Fruit fly (Drosophila melanogaster) whole organism, prepupa: ENCODE measurements around the gene betaCOP.

ENCODE experiments used
- Blimp-1 ChIP-seq: fragments of 200-800 bp; sonication (Bioruptor generic); optimal IDR thresholded peaks from 3 replicates; lab custom pipeline; 2017; ENCODE audit warnings: missing biosample characterization, missing genetic modification characterization, mild to moderate bottlenecking, moderate library complexity, missing genetic modification reagents
- CG11762 ChIP-seq: fragments of 200-800 bp; sonication (Bioruptor generic); optimal IDR thresholded peaks from 3 replicates; lab custom pipeline; 2016; ENCODE audit warnings: missing biosample characterization, missing genetic modification characterization; ENCODE audit not compliant: insufficient read depth
- CG11902 ChIP-seq: fragments of 200-800 bp; sonication (Bioruptor generic); optimal IDR thresholded peaks from 3 replicates; lab custom pipeline; 2016; ENCODE audit warnings: missing biosample characterization, missing genetic modification characterization
- CG15336 ChIP-seq: fragments of 200-800 bp; sonication (Bioruptor generic); IDR thresholded peaks from 2 replicates; pipeline ENCODE4 v1.3.6; 2022; ENCODE audit warnings: missing biosample characterization, missing genetic modification characterization
- CG1621 ChIP-seq: fragments of 200-800 bp; sonication (Bioruptor generic); optimal IDR thresholded peaks from 3 replicates; lab custom pipeline; 2018; ENCODE audit warnings: missing biosample characterization, mild to moderate bottlenecking, missing genetic modification characterization
- CG16779 ChIP-seq: fragments of 200-800 bp; sonication (Bioruptor generic); optimal IDR thresholded peaks from 3 replicates; lab custom pipeline; 2017; ENCODE audit warnings: missing biosample characterization, mild to moderate bottlenecking, missing genetic modification characterization
- CG3032 ChIP-seq: fragments of 200-800 bp; optimal IDR thresholded peaks from 2 replicates; lab custom pipeline; 2019; ENCODE audit warnings: missing biosample characterization, mild to moderate bottlenecking, missing genetic modification characterization, moderate library complexity
- CG31627 ChIP-seq: fragments of 200-800 bp; sonication (Bioruptor generic); optimal IDR thresholded peaks from 3 replicates; lab custom pipeline; 2016; ENCODE audit warnings: missing biosample characterization, missing genetic modification characterization
- CG34406 ChIP-seq: fragments of 200-800 bp; sonication (Bioruptor generic); optimal IDR thresholded peaks from 3 replicates; lab custom pipeline; 2016; ENCODE audit warnings: missing biosample characterization, missing genetic modification characterization
- CG3919 ChIP-seq: fragments of 200-800 bp; sonication (Bioruptor generic); optimal IDR thresholded peaks from 3 replicates; lab custom pipeline; 2016; ENCODE audit warnings: missing biosample characterization, missing genetic modification characterization
- CG4318 ChIP-seq: fragments of 200-800 bp; sonication (Bioruptor generic); optimal IDR thresholded peaks from 3 replicates; lab custom pipeline; 2017; ENCODE audit warnings: missing biosample characterization, mild to moderate bottlenecking, missing genetic modification characterization
- CG6163 ChIP-seq: fragments of 200-800 bp; sonication (Bioruptor generic); IDR thresholded peaks from 3 replicates; pipeline ENCODE4 v1.3.6; 2022; ENCODE audit warnings: missing biosample characterization, missing genetic modification characterization
- CG6276 ChIP-seq: fragments of 200-800 bp; sonication (Bioruptor generic); optimal IDR thresholded peaks from 2 replicates; lab custom pipeline; 2017; ENCODE audit warnings: missing biosample characterization, mild to moderate bottlenecking, missing genetic modification characterization
- CG6792 ChIP-seq: fragments of 200-800 bp; sonication (Bioruptor generic); optimal IDR thresholded peaks from 3 replicates; lab custom pipeline; 2016; ENCODE audit warnings: missing biosample characterization, missing genetic modification characterization
- CG6808 ChIP-seq: fragments of 200-800 bp; sonication (Bioruptor generic); optimal IDR thresholded peaks from 3 replicates; lab custom pipeline; 2017; ENCODE audit warnings: missing biosample characterization, missing genetic modification characterization, mild to moderate bottlenecking, moderate library complexity, missing genetic modification reagents
- CG8119 ChIP-seq: fragments of 200-800 bp; sonication (Bioruptor generic); IDR thresholded peaks from 3 replicates; pipeline ENCODE4 v1.3.6; 2022; ENCODE audit warnings: missing biosample characterization, missing genetic modification characterization
- CG8319 ChIP-seq: fragments of 200-800 bp; sonication (Bioruptor generic); optimal IDR thresholded peaks from 3 replicates; lab custom pipeline; 2016; ENCODE audit warnings: missing biosample characterization, missing genetic modification characterization
- CG8632 ChIP-seq: fragments of 200-800 bp; sonication (Bioruptor generic); optimal IDR thresholded peaks from 3 replicates; lab custom pipeline; 2016; ENCODE audit warnings: missing biosample characterization, missing genetic modification characterization
- CG9139 ChIP-seq: fragments of 200-800 bp; sonication (Bioruptor generic); optimal IDR thresholded peaks from 3 replicates; lab custom pipeline; 2017; ENCODE audit warnings: missing biosample characterization, mild to moderate bottlenecking, missing genetic modification characterization
- Eip75B ChIP-seq: fragments of 200-800 bp; sonication (Bioruptor generic); optimal IDR thresholded peaks from 3 replicates; lab custom pipeline; 2016; ENCODE audit warnings: missing biosample characterization, missing genetic modification characterization
- Ets21C ChIP-seq: fragments of 200-800 bp; sonication (Bioruptor generic); optimal IDR thresholded peaks from 3 replicates; lab custom pipeline; 2016; ENCODE audit warnings: missing biosample characterization, missing genetic modification characterization
- Ets96B ChIP-seq: fragments of 200-800 bp; optimal IDR thresholded peaks from 2 replicates; lab custom pipeline; 2019; ENCODE audit warnings: missing biosample characterization, mild to moderate bottlenecking, missing genetic modification characterization, moderate library complexity
- Gug ChIP-seq: fragments of 200-800 bp; sonication (Bioruptor generic); IDR thresholded peaks from 2 replicates; pipeline ENCODE4 v1.3.6; 2022; ENCODE audit warnings: missing biosample characterization, missing genetic modification characterization
- Lpt ChIP-seq: fragments of 200-800 bp; sonication (Bioruptor generic); optimal IDR thresholded peaks from 3 replicates; lab custom pipeline; 2016; ENCODE audit warnings: missing biosample characterization, missing genetic modification characterization
- Met ChIP-seq: fragments of 200-800 bp; sonication (Bioruptor generic); optimal IDR thresholded peaks from 3 replicates; lab custom pipeline; 2016; ENCODE audit warnings: missing biosample characterization, missing genetic modification characterization
- Smox ChIP-seq: fragments of 200-800 bp; sonication (Bioruptor generic); optimal IDR thresholded peaks from 3 replicates; lab custom pipeline; 2016; ENCODE audit warnings: missing biosample characterization, missing genetic modification characterization
- Sox102F ChIP-seq: fragments of 200-800 bp; sonication (Bioruptor generic); optimal IDR thresholded peaks from 2 replicates; lab custom pipeline; 2016; ENCODE audit warnings: missing biosample characterization, mild to moderate bottlenecking, missing genetic modification characterization
- Sox14 ChIP-seq: fragments of 200-800 bp; sonication (Bioruptor generic); optimal IDR thresholded peaks from 3 replicates; lab custom pipeline; 2016; ENCODE audit warnings: missing biosample characterization, missing genetic modification characterization
- Sox15 ChIP-seq: fragments of 200-800 bp; sonication (Bioruptor generic); optimal IDR thresholded peaks from 3 replicates; lab custom pipeline; 2016; ENCODE audit warnings: missing biosample characterization, missing genetic modification characterization
- cyc ChIP-seq: fragments of 200-800 bp; sonication (Bioruptor generic); optimal IDR thresholded peaks from 3 replicates; lab custom pipeline; 2016; ENCODE audit warnings: missing biosample characterization, missing genetic modification characterization
- dac ChIP-seq: fragments of 200-800 bp; sonication (Bioruptor generic); optimal IDR thresholded peaks from 2 replicates; lab custom pipeline; 2017; ENCODE audit warnings: missing biosample characterization, mild to moderate bottlenecking, missing genetic modification characterization
- eg ChIP-seq: fragments of 200-800 bp; sonication (Bioruptor generic); IDR thresholded peaks from 3 replicates; pipeline ENCODE4 v1.3.6; 2022; ENCODE audit warnings: missing biosample characterization, missing genetic modification characterization
- fd59A ChIP-seq: fragments of 200-800 bp; sonication (Bioruptor generic); optimal IDR thresholded peaks from 2 replicates; lab custom pipeline; 2017; ENCODE audit warnings: missing biosample characterization, mild to moderate bottlenecking, missing genetic modification characterization, missing genetic modification reagents
- fd85E ChIP-seq: fragments of 200-800 bp; sonication (Bioruptor generic); optimal IDR thresholded peaks from 3 replicates; lab custom pipeline; 2016; ENCODE audit warnings: missing biosample characterization, missing genetic modification characterization
- pdm3 ChIP-seq: fragments of 200-800 bp; sonication (Bioruptor generic); optimal IDR thresholded peaks from 3 replicates; lab custom pipeline; 2016; ENCODE audit warnings: missing biosample characterization, missing genetic modification characterization
- salr ChIP-seq, 2 experiments: fragments of 200-800 bp; sonication (Bioruptor generic); optimal IDR thresholded peaks; 3 replicates each; lab custom pipeline; 2016 to 2018; ENCODE audit warnings: missing biosample characterization in 2 of 2, missing genetic modification characterization in 2 of 2, mild to moderate bottlenecking in 1 of 2
- spab ChIP-seq: fragments of 200-800 bp; sonication (Bioruptor generic); optimal IDR thresholded peaks from 2 replicates; lab custom pipeline; 2017; ENCODE audit warnings: missing biosample characterization, mild to moderate bottlenecking, missing genetic modification characterization, missing genetic modification reagents
- ss ChIP-seq, 2 experiments: fragments of 200-800 bp; sonication (Bioruptor generic); optimal IDR thresholded peaks; 2 replicates in 1 of 2; 3 replicates in 1 of 2; lab custom pipeline; 2017 to 2018; ENCODE audit warnings: mild to moderate bottlenecking in 2 of 2, missing biosample characterization in 2 of 2, missing genetic modification characterization in 2 of 2, moderate library complexity in 1 of 2
- topi ChIP-seq: fragments of 200-800 bp; sonication (Bioruptor generic); optimal IDR thresholded peaks from 3 replicates; lab custom pipeline; 2016; ENCODE audit warnings: missing biosample characterization, missing genetic modification characterization

Gene betaCOP

dm6 chrX:18370775-18371735 lies 14.0 kb downstream of the betaCOP start (continued):
- TF ChIP-seq Sox102F (GFP tag; lab: Kevin White, UChicago) = no peak
- TF ChIP-seq fd59A (GFP tag; lab: Kevin White, UChicago) = peak; percentile 51
- TF ChIP-seq Ets96B = peak; percentile 64
- TF ChIP-seq CG8632 (GFP tag; lab: Kevin White, UChicago) = peak; percentile 35
- 0 out of 2 replicates have a peak, but pooled peaks have one; percentile 40 for TF ChIP-seq Gug (GFP tag; lab: Robert Waterston, UW)
- TF ChIP-seq CG11902 (GFP tag; lab: Kevin White, UChicago) = no peak
- peak; percentile 51 for TF ChIP-seq dac
- peak; percentile 93 for TF ChIP-seq CG6808 (GFP tag; lab: Kevin White, UChicago)
- peak; percentile 19 for TF ChIP-seq CG11762
- peak; percentile 37 for TF ChIP-seq CG6792 (GFP tag; lab: Kevin White, UChicago)
- peak; percentile 91 for TF ChIP-seq CG16779 (tag; lab: Kevin White, UChicago)
- TF ChIP-seq CG4318 (GFP tag; lab: Kevin White, UChicago) = no peak
- TF ChIP-seq CG31627 (GFP tag; lab: Kevin White, UChicago) = no peak
- peak; percentile 40 to 55 for TF ChIP-seq salr (GFP tag; optimal IDR thresholded peaks at IDR 0.05; lab: Kevin White, UChicago)
- TF ChIP-seq fd85E = no peak
- peak; percentile 93 for TF ChIP-seq CG6276
- TF ChIP-seq eg (GFP tag; lab: Robert Waterston, UW) = peak; percentile 91
- peak; percentile 61 for TF ChIP-seq topi
- peak; percentile 67 for TF ChIP-seq Blimp-1 (GFP tag; lab: Kevin White, UChicago)
- TF ChIP-seq CG3919 (GFP tag; lab: Kevin White, UChicago) = no peak

- no peak for TF ChIP-seq Met
- TF ChIP-seq CG6808 (GFP tag; lab: Kevin White, UChicago) = no peak
- no peak for TF ChIP-seq Sox14 (GFP tag; lab: Kevin White, UChicago)
- TF ChIP-seq Smox (GFP tag; lab: Kevin White, UChicago) = no peak
- no peak for TF ChIP-seq Sox15
- TF ChIP-seq CG6792 (GFP tag; lab: Kevin White, UChicago) = no peak
- no peak for TF ChIP-seq Eip75B (GFP tag; lab: Kevin White, UChicago)
- no peak for TF ChIP-seq salr (GFP tag; optimal IDR thresholded peaks at IDR 0.05; lab: Kevin White, UChicago)
- TF ChIP-seq dac = no peak
- TF ChIP-seq cyc (GFP tag; lab: Kevin White, UChicago) = no peak
- TF ChIP-seq Lpt (GFP tag; lab: Kevin White, UChicago) = no peak
- no peak for TF ChIP-seq CG8319 (GFP tag; lab: Kevin White, UChicago)
- no peak for TF ChIP-seq CG8119 (GFP tag; lab: Robert Waterston, UW)
- no peak for TF ChIP-seq Ets21C
- TF ChIP-seq CG31627 (GFP tag; lab: Kevin White, UChicago) = no peak
- no peak for TF ChIP-seq Sox102F (GFP tag; lab: Kevin White, UChicago)
- TF ChIP-seq, all 60 proteins: peak for 0
Observed at dm6 chrX:18369767-18370166, 15.3 kb downstream of the betaCOP start.

dm6 chrX:18368644-18368998 lies 16.4 kb downstream of the betaCOP start:
- no peak for TF ChIP-seq CG9139
- peak; percentile 55; the same call in 1 of the 3 replicates for TF ChIP-seq CG6163 (GFP tag; lab: Robert Waterston, UW)
- peak; percentile 10; the same call in 1 of the 2 replicates for TF ChIP-seq Gug (GFP tag; lab: Robert Waterston, UW)
- no peak for TF ChIP-seq Smox (GFP tag; lab: Kevin White, UChicago)
- TF ChIP-seq CG3032 (tag; lab: Kevin White, UChicago) = no peak
- no peak for TF ChIP-seq CG1621
- TF ChIP-seq CG31627 (GFP tag; lab: Kevin White, UChicago) = no peak
- TF ChIP-seq Ets96B = no peak
- no peak for TF ChIP-seq pdm3 (GFP tag; lab: Kevin White, UChicago)
- TF ChIP-seq CG8319 (GFP tag; lab: Kevin White, UChicago) = no peak
- TF ChIP-seq CG6276 = peak; percentile 30
- no peak for TF ChIP-seq topi
- TF ChIP-seq Sox14 (GFP tag; lab: Kevin White, UChicago) = no peak
- peak; percentile 10 for TF ChIP-seq CG16779 (tag; lab: Kevin White, UChicago)
- TF ChIP-seq CG34406 (GFP tag; lab: Kevin White, UChicago) = no peak
- TF ChIP-seq eg (GFP tag; lab: Robert Waterston, UW) = peak; percentile 54; the same call in 1 of the 3 replicates
- 0 out of 2 replicates have a peak, but pooled peaks have one; percentile 10 for TF ChIP-seq CG15336 (GFP tag; lab: Robert Waterston, UW)
- peak; percentile 25; the same call in 1 of the 3 replicates for TF ChIP-seq CG8119 (GFP tag; lab: Robert Waterston, UW)
- TF ChIP-seq spab (GFP tag; lab: Kevin White, UChicago) = no peak
- peak in 1 of 2 experiments; percentile 14 for TF ChIP-seq ss (GFP tag; optimal IDR thresholded peaks at IDR 0.05; lab: Kevin White, UChicago)
